Worm (Caenorhabditis elegans): Measurements from ENCODE around the gene R102.10.

Gene R102.10

DNA sequence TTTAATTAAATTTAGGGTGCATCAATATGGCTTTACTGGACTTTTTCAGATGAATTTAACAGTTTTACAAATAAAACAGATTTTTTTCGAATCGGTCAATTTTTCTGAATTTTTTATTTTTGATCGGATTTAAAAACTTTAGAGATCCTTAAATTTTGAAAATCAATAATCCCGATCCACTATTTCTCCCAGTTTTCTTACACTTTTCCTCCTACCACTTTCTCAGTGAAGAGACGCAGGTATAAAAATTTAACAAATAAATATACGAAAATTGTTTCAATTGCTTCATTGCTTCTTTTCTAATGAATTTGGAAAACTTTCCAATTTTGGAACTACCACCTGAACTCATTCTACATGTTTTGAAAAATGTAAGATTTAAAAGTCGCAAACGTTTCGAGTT is 41.1 kb upstream of the R102.10 start, which contains the start of gene K08C7.7 (continued):
- no peak for TF ChIP-seq F49E8.2 (tag; optimal IDR thresholded peaks at IDR 0.05; ENCODE audit: insufficient read depth)

DNA sequence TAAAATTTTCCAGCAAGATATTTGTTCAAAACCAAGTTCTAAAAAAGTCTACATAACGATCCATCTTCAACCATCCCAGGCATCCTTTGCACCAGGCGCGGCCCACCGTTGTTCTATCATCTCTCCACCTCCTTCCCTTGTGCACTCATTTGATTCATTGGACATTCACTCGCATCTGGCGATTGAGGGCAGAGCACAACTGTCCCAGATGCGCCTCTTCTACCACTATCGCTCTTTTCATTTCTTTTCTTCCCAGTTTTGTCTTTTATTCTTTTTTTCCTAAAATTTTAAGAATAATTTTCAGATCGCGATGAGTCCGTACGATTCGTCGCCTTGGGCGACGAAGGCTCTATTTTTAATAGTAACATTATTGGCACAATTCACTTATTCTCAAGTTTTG is 38.8 kb upstream of the R102.10 start, which contains the start of gene epi-1:
epi-1 (plus strand) TSS at position 301 of the 400 bp plus-strand sequence.
- no peak for TF ChIP-seq ets-4 (GFP tag; optimal IDR thresholded peaks at IDR 0.05)
- 0 out of 2 replicates have a peak, but pooled peaks have one; percentile 12 for TF ChIP-seq ztf-28 (GFP tag; IDR thresholded peaks at IDR 0.05)

DNA sequence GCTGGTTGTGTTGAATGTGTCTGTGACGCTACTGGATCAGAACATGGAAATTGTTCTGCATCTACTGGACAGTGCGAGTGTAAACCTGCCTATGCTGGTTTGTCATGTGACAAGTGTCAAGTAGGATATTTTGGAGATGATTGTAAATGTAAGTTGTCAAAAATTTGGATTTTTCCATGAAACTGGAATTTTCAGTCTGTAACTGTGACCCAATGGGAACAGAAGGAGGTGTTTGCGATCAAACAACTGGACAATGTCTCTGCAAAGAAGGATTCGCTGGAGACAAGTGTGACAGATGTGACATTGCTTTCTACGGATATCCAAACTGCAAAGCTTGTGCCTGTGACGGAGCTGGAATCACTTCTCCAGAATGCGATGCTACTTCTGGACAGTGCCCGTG is 36.7 kb upstream of the R102.10 start:
- TF ChIP-seq nhr-80 (tag; optimal IDR thresholded peaks at IDR 0.05) (no peak), ztf-22 (GFP tag; optimal IDR thresholded peaks at IDR 0.05) (no peak), Y79H2A.3 (GFP tag; conservative IDR thresholded peaks at IDR 0.05) (no peak), nhr-179 (tag; optimal IDR thresholded peaks at IDR 0.05) (no peak), attf-3 (GFP tag; conservative IDR thresholded peaks at IDR 0.05) (no peak), F57C9.4 (tag; optimal IDR thresholded peaks at IDR 0.05) (no peak), zim-3 (tag; optimal IDR thresholded peaks at IDR 0.05) (no peak), B0035.1 (tag; optimal IDR thresholded peaks at IDR 0.05) (no peak), K12H6.12 (tag; optimal IDR thresholded peaks at IDR 0.05) (no peak), lin-35 (GFP tag; optimal IDR thresholded peaks at IDR 0.05) (no peak), Y67H2A.10 (GFP tag; conservative IDR thresholded peaks at IDR 0.05) (no peak), let-607 (tag; optimal IDR thresholded peaks at IDR 0.05) (no peak), sptf-2 (GFP tag; optimal IDR thresholded peaks at IDR 0.05) (no peak), F33H1.4 (GFP tag; IDR thresholded peaks at IDR 0.05) (no peak)

DNA sequence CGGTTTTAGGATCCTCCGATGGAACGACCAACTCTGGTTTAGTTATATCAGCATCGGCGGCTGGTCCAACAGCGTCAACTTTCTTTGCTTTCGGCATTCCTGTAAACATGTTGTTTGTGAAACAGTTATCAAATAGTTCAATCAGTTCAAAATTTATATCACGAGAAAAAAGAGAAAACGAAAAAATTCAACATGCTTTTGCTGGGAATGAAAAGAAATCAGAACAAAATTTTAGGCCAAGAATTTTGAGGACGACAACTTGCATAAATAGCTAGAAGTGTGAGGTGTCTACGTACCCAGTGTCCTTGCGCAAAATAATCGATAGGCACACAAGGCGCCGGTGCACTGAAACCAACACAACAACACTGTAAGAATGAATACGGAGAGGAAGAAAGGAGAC is 24.9 kb upstream of the R102.10 start, which contains the start of gene K08C7.4:
K08C7.4 (minus strand) TSS at position 101 of the 400 bp plus-strand sequence.
- TF ChIP-seq F52B5.7 (tag; optimal IDR thresholded peaks at IDR 0.05): no peak
- TF ChIP-seq fkh-3 (tag; optimal IDR thresholded peaks at IDR 0.05): no peak
- TF ChIP-seq sptf-2 (GFP tag; optimal IDR thresholded peaks at IDR 0.05): no peak
- TF ChIP-seq snpc-1.3 (tag; optimal IDR thresholded peaks at IDR 0.05; ENCODE audit: insufficient read depth): no peak
- no peak for TF ChIP-seq nfya-2 (GFP tag; IDR thresholded peaks at IDR 0.05)
- TF ChIP-seq hlh-26 (GFP tag; conservative IDR thresholded peaks at IDR 0.05): no peak
- no peak for TF ChIP-seq ZK185.1 (tag; optimal IDR thresholded peaks at IDR 0.05; ENCODE audit: poor library complexity, severe bottlenecking)
- TF ChIP-seq egl-18 (GFP tag; IDR thresholded peaks at IDR 0.05): no peak
- no peak for TF ChIP-seq somi-1 (GFP tag; optimal IDR thresholded peaks at IDR 0.05)
- no peak for TF ChIP-seq bed-2 (GFP tag; IDR thresholded peaks at IDR 0.05)
- no peak for TF ChIP-seq F37B4.10 (GFP tag; IDR thresholded peaks at IDR 0.05)
- no peak for TF ChIP-seq B0019.2 (GFP tag; conservative IDR thresholded peaks at IDR 0.05)
- no peak for TF ChIP-seq ceh-79 (tag; optimal IDR thresholded peaks at IDR 0.05)
- no peak for TF ChIP-seq cebp-2 (GFP tag; IDR thresholded peaks at IDR 0.05)
- TF ChIP-seq ccch-3 (GFP tag; optimal IDR thresholded peaks at IDR 0.05): no peak
- TF ChIP-seq akir-1 (GFP tag; optimal IDR thresholded peaks at IDR 0.05): no peak
- TF ChIP-seq C06A6.2 (GFP tag; conservative IDR thresholded peaks at IDR 0.05): no peak
- no peak for TF ChIP-seq ztf-25 (GFP tag; IDR thresholded peaks at IDR 0.05)
- no peak for TF ChIP-seq lin-26 (GFP tag; IDR thresholded peaks at IDR 0.05)
